Worm (Caenorhabditis elegans): ENCODE results near the gene F16G10.13.

ce11 chrII:2445164-2445563, 49.4 kb upstream of the F16G10.13 start:
- TF ChIP-seq W03F9.2 (tag; optimal IDR thresholded peaks at IDR 0.05) (no peak), him-1 (tag; optimal IDR thresholded peaks at IDR 0.05) (no peak)

Data from whole organism, L4/young adult.